Fruit fly (Drosophila melanogaster): ENCODE measurements around the gene CG18789.
A peak's percentile ranks its signal among the peaks of the same experiment; 100 is the strongest.

CG18789 gene

dm6 chr2L:12026458-12027431 lies 31.5 kb upstream of the CG18789 start (continued):
- peak; percentile 91 for TF ChIP-seq eg (GFP tag; IDR thresholded peaks at IDR 0.05)
- TF ChIP-seq Sox102F (GFP tag; optimal IDR thresholded peaks at IDR 0.05): peak; percentile 43
- TF ChIP-seq Hr38 (GFP tag; optimal IDR thresholded peaks at IDR 0.05): no peak
- peak; percentile 74 for TF ChIP-seq CG31627 (GFP tag; optimal IDR thresholded peaks at IDR 0.05)
- peak; percentile 40 for TF ChIP-seq cyc (GFP tag; optimal IDR thresholded peaks at IDR 0.05)
- TF ChIP-seq CG4318 (GFP tag; optimal IDR thresholded peaks at IDR 0.05): peak; percentile 84
- peak; percentile 78 for TF ChIP-seq CG3032 (tag; optimal IDR thresholded peaks at IDR 0.05)
- peak; percentile 79 for TF ChIP-seq acj6 (GFP tag; optimal IDR thresholded peaks at IDR 0.05)
- peak; percentile 73 for TF ChIP-seq Sox15 (GFP tag; optimal IDR thresholded peaks at IDR 0.05)
- TF ChIP-seq Lpt (GFP tag; optimal IDR thresholded peaks at IDR 0.05): no peak
- no peak for TF ChIP-seq CG7368 (GFP tag; optimal IDR thresholded peaks at IDR 0.05)

dm6 chr2L:12025505-12025904 lies 30.3 kb upstream of the CG18789 start:
- peak; percentile 49 for TF ChIP-seq net (GFP tag; optimal IDR thresholded peaks at IDR 0.05)
- no peak for TF ChIP-seq Hr4 (GFP tag; optimal IDR thresholded peaks at IDR 0.05)
- TF ChIP-seq Sox14 (GFP tag; optimal IDR thresholded peaks at IDR 0.05): peak; percentile 61
- peak; percentile 11 for TF ChIP-seq topi (GFP tag; optimal IDR thresholded peaks at IDR 0.05)
- TF ChIP-seq Lpt (GFP tag; optimal IDR thresholded peaks at IDR 0.05): peak; percentile 31
- peak; percentile 35 to 44 for TF ChIP-seq ss (GFP tag; optimal IDR thresholded peaks at IDR 0.05)
- TF ChIP-seq lz (GFP tag; optimal IDR thresholded peaks at IDR 0.05): no peak
- TF ChIP-seq eg (GFP tag; IDR thresholded peaks at IDR 0.05): peak; percentile 70; the same call in 2 of the 3 replicates
- no peak for TF ChIP-seq CG16779 (tag; optimal IDR thresholded peaks at IDR 0.05)
- no peak for TF ChIP-seq CG6854 (GFP tag; optimal IDR thresholded peaks at IDR 0.05)
- peak; percentile 8 for TF ChIP-seq achi (GFP tag; optimal IDR thresholded peaks at IDR 0.05)
- TF ChIP-seq salr (GFP tag; optimal IDR thresholded peaks at IDR 0.05): peak in 1 of 2 experiments; percentile 35
- TF ChIP-seq CG1621 (tag; optimal IDR thresholded peaks at IDR 0.05): peak; percentile 40
- peak; percentile 55 for TF ChIP-seq CG6276 (GFP tag; optimal IDR thresholded peaks at IDR 0.05)
- TF ChIP-seq fkh (GFP tag; optimal IDR thresholded peaks at IDR 0.05): no peak
- peak; percentile 33 for TF ChIP-seq CG6808 (GFP tag; optimal IDR thresholded peaks at IDR 0.05)
- TF ChIP-seq CG31627 (GFP tag; optimal IDR thresholded peaks at IDR 0.05): peak; percentile 31
- peak; percentile 41 for TF ChIP-seq dsx (GFP tag; optimal IDR thresholded peaks at IDR 0.05; ENCODE audit: poor library complexity, severe bottlenecking)
- TF ChIP-seq Ets96B (tag; optimal IDR thresholded peaks at IDR 0.05): peak; percentile 21
- TF ChIP-seq Eip75B (GFP tag; optimal IDR thresholded peaks at IDR 0.05): peak; percentile 4
- TF ChIP-seq Eip78C (GFP tag): peak; percentile 77
- peak; percentile 51 for TF ChIP-seq esn (GFP tag; optimal IDR thresholded peaks at IDR 0.05)
- peak; percentile 25 for TF ChIP-seq fd59A (GFP tag; optimal IDR thresholded peaks at IDR 0.05)
- no peak for TF ChIP-seq Sox15 (GFP tag; optimal IDR thresholded peaks at IDR 0.05)
- peak; percentile 4 for TF ChIP-seq Sox102F (GFP tag; optimal IDR thresholded peaks at IDR 0.05)
- TF ChIP-seq CG3919 (GFP tag; optimal IDR thresholded peaks at IDR 0.05): peak; percentile 42
- no peak for TF ChIP-seq Ets21C (GFP tag; optimal IDR thresholded peaks at IDR 0.05)
- peak; percentile 55 for TF ChIP-seq svp (GFP tag)
- TF ChIP-seq CG3032 (tag; optimal IDR thresholded peaks at IDR 0.05): peak; percentile 38
- peak; percentile 22 for TF ChIP-seq CG10631 (GFP tag; optimal IDR thresholded peaks at IDR 0.05)
- TF ChIP-seq fd85E (GFP tag; optimal IDR thresholded peaks at IDR 0.05): no peak
- peak; percentile 49 for TF ChIP-seq CG15336 (GFP tag; IDR thresholded peaks at IDR 0.05)
- TF ChIP-seq CG9139 (GFP tag; optimal IDR thresholded peaks at IDR 0.05): no peak
- TF ChIP-seq CG7368 (GFP tag; optimal IDR thresholded peaks at IDR 0.05): no peak
- peak; percentile 17 for TF ChIP-seq cyc (GFP tag; optimal IDR thresholded peaks at IDR 0.05)
- TF ChIP-seq CG32006 (GFP tag; optimal IDR thresholded peaks at IDR 0.05): peak; percentile 7
- no peak for TF ChIP-seq CG8119 (GFP tag; IDR thresholded peaks at IDR 0.05)
- peak; percentile 54; the same call in 2 of the 3 replicates for TF ChIP-seq CG6163 (GFP tag; IDR thresholded peaks at IDR 0.05)
- TF ChIP-seq spab (GFP tag; optimal IDR thresholded peaks at IDR 0.05): peak; percentile 27
- no peak for TF ChIP-seq Eip93F (GFP tag; optimal IDR thresholded peaks at IDR 0.05)

All from whole organism, prepupa.